Fruit fly (Drosophila melanogaster) whole organism, prepupa: ENCODE results near the gene Nup93-2.

Experiments used
- CG10631 ChIP-seq: fragments of 200-800 bp; sonication (Bioruptor generic); optimal IDR thresholded peaks from 2 replicates; lab custom pipeline; 2016; ENCODE audit warnings: missing biosample characterization, missing genetic modification characterization
- CG10669 ChIP-seq: fragments of 200-800 bp; sonication (Bioruptor generic); optimal IDR thresholded peaks from 3 replicates; lab custom pipeline; 2018; ENCODE audit warnings: missing biosample characterization, mild to moderate bottlenecking, missing genetic modification characterization, moderate library complexity
- CG11294 ChIP-seq: fragments of 200-800 bp; sonication (Bioruptor generic); IDR thresholded peaks from 2 replicates; pipeline ENCODE4 v1.3.6; 2022; ENCODE audit warnings: missing biosample characterization, missing genetic modification characterization
- CG11902 ChIP-seq: fragments of 200-800 bp; sonication (Bioruptor generic); optimal IDR thresholded peaks from 3 replicates; lab custom pipeline; 2016; ENCODE audit warnings: missing biosample characterization, missing genetic modification characterization
- CG15336 ChIP-seq: fragments of 200-800 bp; sonication (Bioruptor generic); IDR thresholded peaks from 2 replicates; pipeline ENCODE4 v1.3.6; 2022; ENCODE audit warnings: missing biosample characterization, missing genetic modification characterization
- CG3032 ChIP-seq: fragments of 200-800 bp; optimal IDR thresholded peaks from 2 replicates; lab custom pipeline; 2019; ENCODE audit warnings: missing biosample characterization, mild to moderate bottlenecking, missing genetic modification characterization, moderate library complexity
- CG31627 ChIP-seq: fragments of 200-800 bp; sonication (Bioruptor generic); optimal IDR thresholded peaks from 3 replicates; lab custom pipeline; 2016; ENCODE audit warnings: missing biosample characterization, missing genetic modification characterization
- CG32006 ChIP-seq: fragments of 200-800 bp; sonication (Bioruptor generic); optimal IDR thresholded peaks from 3 replicates; lab custom pipeline; 2017; ENCODE audit warnings: missing biosample characterization, mild to moderate bottlenecking, missing genetic modification characterization
- CG3919 ChIP-seq: fragments of 200-800 bp; sonication (Bioruptor generic); optimal IDR thresholded peaks from 3 replicates; lab custom pipeline; 2016; ENCODE audit warnings: missing biosample characterization, missing genetic modification characterization
- CG4318 ChIP-seq: fragments of 200-800 bp; sonication (Bioruptor generic); optimal IDR thresholded peaks from 3 replicates; lab custom pipeline; 2017; ENCODE audit warnings: missing biosample characterization, mild to moderate bottlenecking, missing genetic modification characterization
- CG6276 ChIP-seq: fragments of 200-800 bp; sonication (Bioruptor generic); optimal IDR thresholded peaks from 2 replicates; lab custom pipeline; 2017; ENCODE audit warnings: missing biosample characterization, mild to moderate bottlenecking, missing genetic modification characterization
- CG6792 ChIP-seq: fragments of 200-800 bp; sonication (Bioruptor generic); optimal IDR thresholded peaks from 3 replicates; lab custom pipeline; 2016; ENCODE audit warnings: missing biosample characterization, missing genetic modification characterization
- CG6808 ChIP-seq: fragments of 200-800 bp; sonication (Bioruptor generic); optimal IDR thresholded peaks from 3 replicates; lab custom pipeline; 2017; ENCODE audit warnings: missing biosample characterization, missing genetic modification characterization, mild to moderate bottlenecking, moderate library complexity, missing genetic modification reagents
- CG6854 ChIP-seq: fragments of 200-800 bp; sonication (Bioruptor generic); optimal IDR thresholded peaks from 2 replicates; lab custom pipeline; 2017; ENCODE audit warnings: missing biosample characterization, mild to moderate bottlenecking, missing genetic modification characterization
- CG7368 ChIP-seq: fragments of 200-800 bp; sonication (Bioruptor generic); optimal IDR thresholded peaks from 3 replicates; lab custom pipeline; 2016; ENCODE audit warnings: missing biosample characterization, missing genetic modification characterization
- CG8119 ChIP-seq: fragments of 200-800 bp; sonication (Bioruptor generic); IDR thresholded peaks from 3 replicates; pipeline ENCODE4 v1.3.6; 2022; ENCODE audit warnings: missing biosample characterization, missing genetic modification characterization
- CG8319 ChIP-seq: fragments of 200-800 bp; sonication (Bioruptor generic); optimal IDR thresholded peaks from 3 replicates; lab custom pipeline; 2016; ENCODE audit warnings: missing biosample characterization, missing genetic modification characterization
- Eip78C ChIP-seq: fragments of 200-800 bp; sonication (Bioruptor generic); peaks from one replicate; lab custom pipeline; 2016; ENCODE audit warnings: missing biosample characterization, missing genetic modification characterization
- Eip93F ChIP-seq: fragments of 200-800 bp; sonication (Bioruptor generic); optimal IDR thresholded peaks from 2 replicates; lab custom pipeline; 2016; ENCODE audit warnings: missing biosample characterization, mild to moderate bottlenecking, missing genetic modification characterization
- Ets21C ChIP-seq: fragments of 200-800 bp; sonication (Bioruptor generic); optimal IDR thresholded peaks from 3 replicates; lab custom pipeline; 2016; ENCODE audit warnings: missing biosample characterization, missing genetic modification characterization
- Hr4 ChIP-seq: fragments of 200-800 bp; sonication (Bioruptor generic); optimal IDR thresholded peaks from 3 replicates; lab custom pipeline; 2016; ENCODE audit warnings: missing biosample characterization, missing genetic modification characterization
- Met ChIP-seq: fragments of 200-800 bp; sonication (Bioruptor generic); optimal IDR thresholded peaks from 3 replicates; lab custom pipeline; 2016; ENCODE audit warnings: missing biosample characterization, missing genetic modification characterization
- OdsH ChIP-seq: fragments of 200-800 bp; sonication (Bioruptor generic); optimal IDR thresholded peaks from 3 replicates; lab custom pipeline; 2016; ENCODE audit warnings: missing biosample characterization, missing genetic modification characterization
- Smox ChIP-seq: fragments of 200-800 bp; sonication (Bioruptor generic); optimal IDR thresholded peaks from 3 replicates; lab custom pipeline; 2016; ENCODE audit warnings: missing biosample characterization, missing genetic modification characterization
- Sox102F ChIP-seq: fragments of 200-800 bp; sonication (Bioruptor generic); optimal IDR thresholded peaks from 2 replicates; lab custom pipeline; 2016; ENCODE audit warnings: missing biosample characterization, mild to moderate bottlenecking, missing genetic modification characterization
- Sox14 ChIP-seq: fragments of 200-800 bp; sonication (Bioruptor generic); optimal IDR thresholded peaks from 3 replicates; lab custom pipeline; 2016; ENCODE audit warnings: missing biosample characterization, missing genetic modification characterization
- achi ChIP-seq: fragments of 200-800 bp; sonication (Bioruptor generic); optimal IDR thresholded peaks from 3 replicates; lab custom pipeline; 2016; ENCODE audit warnings: missing biosample characterization, missing genetic modification characterization
- acj6 ChIP-seq: fragments of 200-800 bp; sonication (Bioruptor generic); optimal IDR thresholded peaks from 3 replicates; lab custom pipeline; 2016; ENCODE audit warnings: missing biosample characterization, missing genetic modification characterization
- dac ChIP-seq: fragments of 200-800 bp; sonication (Bioruptor generic); optimal IDR thresholded peaks from 2 replicates; lab custom pipeline; 2017; ENCODE audit warnings: missing biosample characterization, mild to moderate bottlenecking, missing genetic modification characterization
- fd59A ChIP-seq: fragments of 200-800 bp; sonication (Bioruptor generic); optimal IDR thresholded peaks from 2 replicates; lab custom pipeline; 2017; ENCODE audit warnings: missing biosample characterization, mild to moderate bottlenecking, missing genetic modification characterization, missing genetic modification reagents
- fd85E ChIP-seq: fragments of 200-800 bp; sonication (Bioruptor generic); optimal IDR thresholded peaks from 3 replicates; lab custom pipeline; 2016; ENCODE audit warnings: missing biosample characterization, missing genetic modification characterization
- fkh ChIP-seq: fragments of 200-800 bp; sonication (Bioruptor generic); optimal IDR thresholded peaks from 3 replicates; lab custom pipeline; 2017; ENCODE audit warnings: missing biosample characterization, mild to moderate bottlenecking, missing genetic modification characterization, moderate library complexity
- net ChIP-seq: fragments of 200-800 bp; sonication (Bioruptor generic); optimal IDR thresholded peaks from 3 replicates; lab custom pipeline; 2016; ENCODE audit warnings: missing biosample characterization, missing genetic modification characterization
- pdm3 ChIP-seq: fragments of 200-800 bp; sonication (Bioruptor generic); optimal IDR thresholded peaks from 3 replicates; lab custom pipeline; 2016; ENCODE audit warnings: missing biosample characterization, missing genetic modification characterization
- salr ChIP-seq, 2 experiments: fragments of 200-800 bp; sonication (Bioruptor generic); optimal IDR thresholded peaks; 3 replicates each; lab custom pipeline; 2016 to 2018; ENCODE audit warnings: missing biosample characterization in 2 of 2, missing genetic modification characterization in 2 of 2, mild to moderate bottlenecking in 1 of 2
- topi ChIP-seq: fragments of 200-800 bp; sonication (Bioruptor generic); optimal IDR thresholded peaks from 3 replicates; lab custom pipeline; 2016; ENCODE audit warnings: missing biosample characterization, missing genetic modification characterization

Nup93-2 gene

dm6 chr3R:14886011-14886534 is 12.1 kb downstream of the Nup93-2 start, which contains the start of the genes Rrp6, CG33331 and CG33332 (continued):
- TF ChIP-seq fd59A (GFP tag; lab: Kevin White, UChicago) (no peak), fkh (GFP tag; lab: Kevin White, UChicago) (no peak), CG6808 (GFP tag; lab: Kevin White, UChicago) (no peak), CG32006 (GFP tag; lab: Kevin White, UChicago) (no peak), CG11294 (GFP tag; lab: Robert Waterston, UW) (peak; percentile 18; the same call in 1 of the 2 replicates), fd85E (no peak), CG6276 (no peak), CG3032 (tag; lab: Kevin White, UChicago) (peak; percentile 69), CG8119 (GFP tag; lab: Robert Waterston, UW) (peak; percentile 65; the same call in 2 of the 3 replicates), CG6792 (GFP tag; lab: Kevin White, UChicago) (peak; percentile 69), Eip78C (GFP tag; lab: Kevin White, UChicago) (no peak), CG31627 (peak; percentile 76), CG7368 (GFP tag; lab: Kevin White, UChicago) (no peak), CG8319 (GFP tag; lab: Kevin White, UChicago) (peak; percentile 54), Eip93F (no peak), CG10631 (GFP tag; lab: Kevin White, UChicago) (no peak)
- TF ChIP-seq, all 60 proteins: peak for 19

- TF ChIP-seq CG11294 (GFP tag; lab: Robert Waterston, UW): no peak
- no peak for TF ChIP-seq CG11902
- no peak for TF ChIP-seq CG6808 (GFP tag; lab: Kevin White, UChicago)
- no peak for TF ChIP-seq CG3919 (GFP tag; lab: Kevin White, UChicago)
- TF ChIP-seq Smox (GFP tag; lab: Kevin White, UChicago): no peak
- no peak for TF ChIP-seq CG6792 (GFP tag; lab: Kevin White, UChicago)
- TF ChIP-seq fd59A (GFP tag; lab: Kevin White, UChicago): no peak
Measured at dm6 chr3R:14880861-14881260, 17.3 kb downstream of the Nup93-2 start.

dm6 chr3R:14879207-14879863 is 18.8 kb downstream of the Nup93-2 start, which contains the start of gene CG3631:
CG3631 (plus strand) TSS chr3R:14879457.
- TF ChIP-seq Sox14 (GFP tag; lab: Kevin White, UChicago): peak; percentile 45
- no peak for TF ChIP-seq pdm3
- no peak for TF ChIP-seq fd59A (GFP tag; lab: Kevin White, UChicago)
- no peak for TF ChIP-seq CG6808 (GFP tag; lab: Kevin White, UChicago)
- peak; percentile 22; the same call in 1 of the 2 replicates for TF ChIP-seq CG15336 (GFP tag; lab: Robert Waterston, UW)
- TF ChIP-seq, all 60 proteins: peak for 2

- no peak for TF ChIP-seq CG10669 (GFP tag; lab: Kevin White, UChicago)
- TF ChIP-seq CG6854 (GFP tag; lab: Kevin White, UChicago): no peak
- no peak for TF ChIP-seq acj6 (GFP tag; lab: Kevin White, UChicago)
- no peak for TF ChIP-seq Met (GFP tag; lab: Kevin White, UChicago)
Measured at dm6 chr3R:14878145-14878544, 20.0 kb downstream of the Nup93-2 start.

- TF ChIP-seq Sox14 (GFP tag; lab: Kevin White, UChicago) (no peak), CG10631 (GFP tag; lab: Kevin White, UChicago) (no peak), CG4318 (GFP tag; lab: Kevin White, UChicago) (no peak), achi (no peak), CG6792 (GFP tag; lab: Kevin White, UChicago) (no peak), Ets21C (GFP tag; lab: Kevin White, UChicago) (no peak), salr (GFP tag; optimal IDR thresholded peaks at IDR 0.05; lab: Kevin White, UChicago) (no peak), net (GFP tag; lab: Kevin White, UChicago) (no peak), Eip78C (GFP tag; lab: Kevin White, UChicago) (no peak), topi (no peak), CG11902 (no peak), dac (GFP tag; lab: Kevin White, UChicago) (no peak), Hr4 (GFP tag; lab: Kevin White, UChicago) (no peak), CG6276 (no peak), OdsH (GFP tag; lab: Kevin White, UChicago) (no peak), Sox102F (no peak), CG6808 (GFP tag; lab: Kevin White, UChicago) (no peak), pdm3 (no peak)
Measured at dm6 chr3R:14875965-14876331, 22.2 kb downstream of the Nup93-2 start.
